Worm (Caenorhabditis elegans) whole organism, L3 larva: ENCODE results near the gene Y54E2A.5.

Experiments
- ZK546.5 ChIP-seq: sonication (generic microtip); optimal IDR thresholded peaks from 2 replicates; lab custom pipeline; 2017; ENCODE audit warnings: missing biosample characterization, missing genetic modification characterization
- egl-5 ChIP-seq: fragments of 150-350 bp; optimal IDR thresholded peaks from 2 replicates; lab custom pipeline; 2017; ENCODE audit warnings: missing biosample characterization, missing genetic modification reagents, missing genetic modification characterization, inconsistent platforms
- elt-2 ChIP-seq: sonication (generic microtip); optimal IDR thresholded peaks from 2 replicates; lab custom pipeline; 2016; ENCODE audit warnings: missing genetic modification reagents, mild to moderate bottlenecking, missing genetic modification characterization, missing compliant biosample characterization
- mdl-1 ChIP-seq: fragments of 150-350 bp; optimal IDR thresholded peaks from 2 replicates; lab custom pipeline; 2014; ENCODE audit warnings: missing biosample characterization, missing genetic modification characterization
- nhr-11 ChIP-seq: fragments of 150-350 bp; optimal IDR thresholded peaks from 2 replicates; lab custom pipeline; 2014; ENCODE audit warnings: missing biosample characterization, missing genetic modification characterization
- nhr-77 ChIP-seq: fragments of 150-350 bp; optimal IDR thresholded peaks from 2 replicates; lab custom pipeline; 2014; ENCODE audit warnings: missing biosample characterization, missing genetic modification characterization
- pqm-1 ChIP-seq: fragments of 150-350 bp; optimal IDR thresholded peaks from 2 replicates; lab custom pipeline; 2017; ENCODE audit warnings: missing biosample characterization, missing genetic modification characterization, inconsistent platforms
- ztf-11 ChIP-seq: fragments of 150-350 bp; optimal IDR thresholded peaks from 2 replicates; lab custom pipeline; 2014; ENCODE audit warnings: missing biosample characterization, missing genetic modification characterization

ce11 chrII:14745127-14745526, 12.5 kb downstream of the Y54E2A.5 start:
- TF ChIP-seq pqm-1, result no peak
- TF ChIP-seq egl-5, result no peak
- TF ChIP-seq elt-2 (tag; lab: Kevin White, UChicago), result no peak
- no peak for TF ChIP-seq nhr-11 (tag; lab: Kevin White, UChicago)
- no peak for TF ChIP-seq nhr-77
- TF ChIP-seq mdl-1 (tag; lab: Kevin White, UChicago), result no peak
- TF ChIP-seq ZK546.5 (tag; lab: Kevin White, UChicago), result no peak
- no peak for TF ChIP-seq ztf-11
